Fruit fly (Drosophila melanogaster) whole organism, embryonic: ENCODE results near the gene POLDIP2.

ENCODE experiments used
- Ada2b ChIP-seq: fragments of 200-800 bp; sonication (Bioruptor generic); IDR thresholded peaks from 2 replicates; pipeline ENCODE4 v1.3.6; 2022; ENCODE audit warnings: missing biosample characterization, missing genetic modification characterization
- Adf1 ChIP-seq: fragments of 200-800 bp; sonication (Bioruptor generic); IDR thresholded peaks from 2 replicates; pipeline ENCODE4 v1.3.6; 2022; ENCODE audit warnings: missing biosample characterization, missing genetic modification characterization
- Bgb ChIP-seq: fragments of 200-800 bp; sonication (Bioruptor generic); IDR thresholded peaks from 2 replicates; pipeline ENCODE4 v1.3.6; 2022; ENCODE audit warnings: missing biosample characterization, missing genetic modification characterization; ENCODE audit not compliant: partially characterized antibody
- Blimp-1 ChIP-seq: fragments of 200-800 bp; sonication (Bioruptor generic); optimal IDR thresholded peaks from 3 replicates; lab custom pipeline; 2018; ENCODE audit warnings: missing biosample characterization, missing genetic modification characterization, mild to moderate bottlenecking, moderate library complexity, missing genetic modification reagents
- CG10979 ChIP-seq: fragments of 200-800 bp; sonication (Bioruptor generic); optimal IDR thresholded peaks from 2 replicates; lab custom pipeline; 2018; ENCODE audit warnings: missing biosample characterization, mild to moderate bottlenecking, missing genetic modification characterization, moderate library complexity
- CG11398 ChIP-seq: fragments of 200-800 bp; sonication (Bioruptor generic); optimal IDR thresholded peaks from 2 replicates; lab custom pipeline; 2016; ENCODE audit warnings: missing biosample characterization, missing genetic modification characterization
- CG12744 ChIP-seq: fragments of 200-800 bp; sonication (Bioruptor generic); optimal IDR thresholded peaks from 2 replicates; lab custom pipeline; 2016; ENCODE audit warnings: missing biosample characterization, missing genetic modification characterization
- CG14710 ChIP-seq: fragments of 200-800 bp; sonication (Bioruptor generic); optimal IDR thresholded peaks from 3 replicates; lab custom pipeline; 2019; ENCODE audit warnings: missing biosample characterization, mild to moderate bottlenecking, missing genetic modification characterization, moderate library complexity
- CG15514 ChIP-seq: fragments of 200-800 bp; sonication (Bioruptor generic); optimal IDR thresholded peaks from 3 replicates; lab custom pipeline; 2017; ENCODE audit warnings: missing biosample characterization, missing genetic modification characterization, mild to moderate bottlenecking, moderate library complexity, missing genetic modification reagents
- CG16779 ChIP-seq: fragments of 200-800 bp; sonication (Bioruptor generic); IDR thresholded peaks from 2 replicates; pipeline ENCODE4 v1.3.6; 2022; ENCODE audit warnings: missing biosample characterization, missing genetic modification characterization
- CG17568 ChIP-seq: fragments of 200-800 bp; sonication (Bioruptor generic); optimal IDR thresholded peaks from 2 replicates; lab custom pipeline; 2018; ENCODE audit warnings: missing biosample characterization, mild to moderate bottlenecking, missing genetic modification characterization, moderate library complexity
- CG17912 ChIP-seq: fragments of 200-800 bp; sonication (Bioruptor generic); optimal IDR thresholded peaks from 2 replicates; lab custom pipeline; 2018; ENCODE audit warnings: missing biosample characterization, mild to moderate bottlenecking, missing genetic modification characterization
- CG33213 ChIP-seq: fragments of 200-800 bp; sonication (Bioruptor generic); optimal IDR thresholded peaks from 3 replicates; lab custom pipeline; 2016; ENCODE audit warnings: missing biosample characterization, missing genetic modification characterization
- CG6765 ChIP-seq: fragments of 200-800 bp; sonication (Bioruptor generic); optimal IDR thresholded peaks from 3 replicates; lab custom pipeline; 2017; ENCODE audit warnings: missing biosample characterization, mild to moderate bottlenecking, missing genetic modification characterization
- CG7839 ChIP-seq: fragments of 200-800 bp; sonication (Bioruptor generic); optimal IDR thresholded peaks from 3 replicates; lab custom pipeline; 2018; ENCODE audit warnings: missing biosample characterization, mild to moderate bottlenecking, missing genetic modification characterization, moderate library complexity
- CG9727 ChIP-seq: fragments of 200-800 bp; sonication (Bioruptor generic); optimal IDR thresholded peaks from 3 replicates; lab custom pipeline; 2017; ENCODE audit warnings: missing biosample characterization, mild to moderate bottlenecking, missing genetic modification characterization
- CG9797 ChIP-seq: fragments of 200-800 bp; sonication (Bioruptor generic); optimal IDR thresholded peaks from 3 replicates; lab custom pipeline; 2018; ENCODE audit warnings: missing biosample characterization, mild to moderate bottlenecking, missing genetic modification characterization
- Dek ChIP-seq: fragments of 200-800 bp; sonication (Bioruptor generic); optimal IDR thresholded peaks from 3 replicates; lab custom pipeline; 2019; ENCODE audit warnings: missing biosample characterization, mild to moderate bottlenecking, missing genetic modification characterization, moderate library complexity
- E2f2 ChIP-seq: fragments of 200-800 bp; sonication (Bioruptor generic); IDR thresholded peaks from 2 replicates; pipeline ENCODE4 v1.3.6; 2022; ENCODE audit warnings: missing biosample characterization, missing genetic modification characterization
- HLH4C ChIP-seq: fragments of 200-800 bp; sonication (Bioruptor generic); IDR thresholded peaks from 3 replicates; pipeline ENCODE4 v1.3.6; 2022; ENCODE audit warnings: missing biosample characterization, missing genetic modification characterization; ENCODE audit not compliant: partially characterized antibody
- Lhr ChIP-seq: fragments of 200-800 bp; sonication (Bioruptor generic); optimal IDR thresholded peaks from 3 replicates; lab custom pipeline; 2017; ENCODE audit warnings: mild to moderate bottlenecking, missing biosample characterization, missing genetic modification reagents, missing genetic modification characterization
- Max ChIP-seq: fragments of 200-800 bp; sonication (Bioruptor generic); optimal IDR thresholded peaks from 2 replicates; lab custom pipeline; 2016; ENCODE audit warnings: missing biosample characterization, mild to moderate bottlenecking, missing genetic modification characterization
- Mes4 ChIP-seq: fragments of 200-800 bp; sonication (Bioruptor generic); optimal IDR thresholded peaks from 2 replicates; lab custom pipeline; 2016; ENCODE audit warnings: missing biosample characterization, missing genetic modification characterization
- Myb ChIP-seq: fragments of 200-800 bp; sonication (Bioruptor generic); optimal IDR thresholded peaks from 2 replicates; lab custom pipeline; 2016; ENCODE audit warnings: missing biosample characterization, missing genetic modification characterization
- Rfx ChIP-seq: fragments of 200-800 bp; sonication (Bioruptor generic); IDR thresholded peaks from 2 replicates; pipeline ENCODE4 v1.3.6; 2022; ENCODE audit warnings: missing biosample characterization, missing genetic modification characterization
- Rx ChIP-seq: fragments of 200-800 bp; sonication (Bioruptor generic); IDR thresholded peaks from 2 replicates; pipeline ENCODE4 v1.3.6; 2022; ENCODE audit warnings: missing biosample characterization, missing genetic modification characterization
- Sry-δ ChIP-seq: fragments of 200-800 bp; sonication (Bioruptor generic); optimal IDR thresholded peaks from 2 replicates; lab custom pipeline; 2016; ENCODE audit warnings: missing biosample characterization, missing genetic modification characterization
- ac ChIP-seq: fragments of 200-800 bp; sonication (Bioruptor generic); optimal IDR thresholded peaks from 3 replicates; lab custom pipeline; 2017; ENCODE audit warnings: missing biosample characterization, mild to moderate bottlenecking, missing genetic modification characterization
- al ChIP-seq: fragments of 200-800 bp; sonication (Bioruptor generic); IDR thresholded peaks from 2 replicates; pipeline ENCODE4 v1.3.6; 2022; ENCODE audit warnings: missing biosample characterization, missing genetic modification characterization
- ara ChIP-seq: fragments of 200-800 bp; sonication (Bioruptor generic); IDR thresholded peaks from 2 replicates; pipeline ENCODE4 v1.3.6; 2022; ENCODE audit warnings: missing biosample characterization, missing genetic modification characterization
- crp ChIP-seq, 2 experiments: fragments of 200-800 bp; sonication (Bioruptor generic); optimal IDR thresholded peaks; 2 replicates in 1 of 2; 3 replicates in 1 of 2; lab custom pipeline; 2017; ENCODE audit warnings: missing biosample characterization in 2 of 2, missing genetic modification characterization in 2 of 2, mild to moderate bottlenecking in 1 of 2, moderate library complexity in 1 of 2
- en ChIP-seq: fragments of 200-800 bp; sonication (Bioruptor generic); optimal IDR thresholded peaks from 2 replicates; lab custom pipeline; 2016; ENCODE audit warnings: missing biosample characterization, missing genetic modification characterization
- grn ChIP-seq: fragments of 200-800 bp; sonication (Bioruptor generic); optimal IDR thresholded peaks from 3 replicates; lab custom pipeline; 2017; ENCODE audit warnings: missing biosample characterization, missing genetic modification characterization
- gsb ChIP-seq: fragments of 200-800 bp; sonication (Bioruptor generic); IDR thresholded peaks from 2 replicates; pipeline ENCODE4 v1.3.6; 2022; ENCODE audit warnings: missing biosample characterization, missing genetic modification characterization
- ken ChIP-seq: fragments of 200-800 bp; sonication (Bioruptor generic); IDR thresholded peaks from 3 replicates; pipeline ENCODE4 v1.3.6; 2022; ENCODE audit warnings: missing biosample characterization, missing genetic modification characterization
- klu ChIP-seq: fragments of 200-800 bp; sonication (Bioruptor generic); IDR thresholded peaks from 2 replicates; pipeline ENCODE4 v1.3.6; 2022; ENCODE audit warnings: missing biosample characterization, missing genetic modification characterization
- kni ChIP-seq: fragments of 200-800 bp; sonication (Bioruptor generic); optimal IDR thresholded peaks from 3 replicates; lab custom pipeline; 2017; ENCODE audit warnings: mild to moderate bottlenecking, missing biosample characterization, missing genetic modification reagents, missing genetic modification characterization
- lab ChIP-seq: fragments of 200-800 bp; sonication (Bioruptor generic); optimal IDR thresholded peaks from 3 replicates; lab custom pipeline; 2017; ENCODE audit warnings: missing biosample characterization, missing genetic modification characterization, mild to moderate bottlenecking, moderate library complexity, missing genetic modification reagents
- lov ChIP-seq, 2 experiments: fragments of 200-800 bp in 1 of 2; fragments of >200 bp in 1 of 2; sonication (Bioruptor generic) in 1 of 2; IDR thresholded peaks in 1 of 2; optimal IDR thresholded peaks in 1 of 2; 2 replicates in 1 of 2; 3 replicates in 1 of 2; pipeline versions ENCODE4 v1.3.6 to Lab custom; 2017 to 2022; ENCODE audit warnings: missing biosample characterization in 1 of 2, missing genetic modification characterization in 1 of 2
- luna ChIP-seq: fragments of 200-800 bp; sonication (Bioruptor generic); optimal IDR thresholded peaks from 2 replicates; lab custom pipeline; 2016; ENCODE audit warnings: missing biosample characterization, missing genetic modification characterization
- nmo ChIP-seq: fragments of 200-800 bp; sonication (Bioruptor generic); optimal IDR thresholded peaks from 2 replicates; lab custom pipeline; 2018; ENCODE audit warnings: missing biosample characterization, mild to moderate bottlenecking, missing genetic modification characterization, moderate library complexity
- nom ChIP-seq: fragments of 200-800 bp; sonication (Bioruptor generic); optimal IDR thresholded peaks from 2 replicates; lab custom pipeline; 2017; ENCODE audit warnings: missing biosample characterization, missing genetic modification characterization, mild to moderate bottlenecking, moderate library complexity, missing genetic modification reagents
- oc ChIP-seq: fragments of 200-800 bp; sonication (Bioruptor generic); optimal IDR thresholded peaks from 2 replicates; lab custom pipeline; 2018; ENCODE audit warnings: missing biosample characterization, mild to moderate bottlenecking, missing genetic modification characterization, moderate library complexity
- onecut ChIP-seq: fragments of 200-800 bp; sonication (Bioruptor generic); IDR thresholded peaks from 2 replicates; pipeline ENCODE4 v1.3.6; 2022; ENCODE audit warnings: missing biosample characterization, missing genetic modification characterization
- pzg ChIP-seq: fragments of 200-800 bp; sonication (Bioruptor generic); optimal IDR thresholded peaks from 3 replicates; lab custom pipeline; 2018; ENCODE audit warnings: missing biosample characterization, mild to moderate bottlenecking, missing genetic modification characterization, moderate library complexity
- sim ChIP-seq: fragments of 200-800 bp; sonication (Bioruptor generic); IDR thresholded peaks from 2 replicates; pipeline ENCODE4 v1.3.6; 2022; ENCODE audit warnings: missing biosample characterization, missing genetic modification characterization
- tx ChIP-seq: fragments of 200-800 bp; sonication (Bioruptor generic); optimal IDR thresholded peaks from 2 replicates; lab custom pipeline; 2016; ENCODE audit warnings: missing biosample characterization, missing genetic modification characterization
- vfl ChIP-seq: fragments of 200-800 bp; sonication (Bioruptor generic); optimal IDR thresholded peaks from 2 replicates; lab custom pipeline; 2016; ENCODE audit warnings: missing biosample characterization, missing genetic modification characterization
- wor ChIP-seq: fragments of 200-800 bp; sonication (Bioruptor generic); IDR thresholded peaks from 2 replicates; pipeline ENCODE4 v1.3.6; 2022; ENCODE audit warnings: missing biosample characterization, missing genetic modification characterization
- yki ChIP-seq: fragments of >200 bp; optimal IDR thresholded peaks from 3 replicates; lab custom pipeline; 2018
- zen2 ChIP-seq: fragments of 200-800 bp; sonication (Bioruptor generic); IDR thresholded peaks from 3 replicates; pipeline ENCODE4 v1.3.6; 2022; ENCODE audit warnings: missing biosample characterization, missing genetic modification characterization; ENCODE audit not compliant: partially characterized antibody

The POLDIP2 gene

dm6 chr3R:5516582-5517001, 49.0 kb downstream of the POLDIP2 start (continued):
- no peak for TF ChIP-seq CG17912 (GFP tag; lab: Kevin White, UChicago)
- no peak for TF ChIP-seq klu (GFP tag; lab: Robert Waterston, UW)
- TF ChIP-seq Mes4 (GFP tag; lab: Kevin White, UChicago): no peak
- no peak for TF ChIP-seq gsb (GFP tag; lab: Robert Waterston, UW)
- no peak for TF ChIP-seq CG6765 (GFP tag; lab: Kevin White, UChicago)
- peak; percentile 81 for TF ChIP-seq Lhr (GFP tag; lab: Kevin White, UChicago)
- no peak for TF ChIP-seq CG16779 (GFP tag; lab: Robert Waterston, UW)
- no peak for TF ChIP-seq vfl (GFP tag; lab: Kevin White, UChicago)
- peak; percentile 34 for TF ChIP-seq Sry-δ (GFP tag; lab: Kevin White, UChicago)
- TF ChIP-seq kni (GFP tag; lab: Kevin White, UChicago): no peak
- no peak for TF ChIP-seq CG10979 (tag; lab: Kevin White, UChicago)
- no peak for TF ChIP-seq HLH4C (GFP tag; lab: Robert Waterston, UW)
- no peak for TF ChIP-seq CG15514 (GFP tag; lab: Kevin White, UChicago)
- no peak for TF ChIP-seq zen2 (GFP tag; lab: Robert Waterston, UW)
- TF ChIP-seq en (GFP tag; lab: Kevin White, UChicago): no peak
- TF ChIP-seq crp (GFP tag; optimal IDR thresholded peaks at IDR 0.05; lab: Kevin White, UChicago): peak; percentile 32 to 85
- TF ChIP-seq luna (GFP tag; lab: Kevin White, UChicago): no peak
- TF ChIP-seq Rfx (GFP tag; lab: Robert Waterston, UW): no peak
- TF ChIP-seq Blimp-1 (GFP tag; lab: Kevin White, UChicago): no peak
- TF ChIP-seq al (GFP tag; lab: Robert Waterston, UW): no peak
- TF ChIP-seq CG7839 (tag; lab: Kevin White, UChicago): no peak
- TF ChIP-seq CG9727 (GFP tag; lab: Kevin White, UChicago): no peak
- no peak for TF ChIP-seq wor
- no peak for TF ChIP-seq Rx
- no peak for TF ChIP-seq CG17568 (GFP tag; lab: Kevin White, UChicago)
- peak; percentile 84 for TF ChIP-seq E2f2 (GFP tag; lab: Robert Waterston, UW)
- no peak for TF ChIP-seq Ada2b (GFP tag; lab: Robert Waterston, UW)
- TF ChIP-seq oc (tag; lab: Kevin White, UChicago): no peak
- peak; percentile 34 for TF ChIP-seq grn (GFP tag; lab: Kevin White, UChicago)
- TF ChIP-seq pzg (GFP tag; lab: Kevin White, UChicago): peak; percentile 41
- TF ChIP-seq CG12744 (GFP tag; lab: Kevin White, UChicago): no peak
- TF ChIP-seq CG14710 (tag; lab: Kevin White, UChicago): peak; percentile 42
- TF ChIP-seq ac (GFP tag; lab: Kevin White, UChicago): no peak
- TF ChIP-seq onecut (GFP tag; lab: Robert Waterston, UW): no peak
- TF ChIP-seq sim (GFP tag; lab: Robert Waterston, UW): no peak
- TF ChIP-seq ken (GFP tag; lab: Robert Waterston, UW): no peak
- TF ChIP-seq Bgb (GFP tag; lab: Robert Waterston, UW): no peak
- peak; percentile 84 for TF ChIP-seq CG9797 (GFP tag; lab: Kevin White, UChicago)
- no peak for TF ChIP-seq CG11398 (GFP tag; lab: Kevin White, UChicago)
- no peak for TF ChIP-seq yki (lab: Kevin White, UChicago)
- TF ChIP-seq lab (GFP tag; lab: Kevin White, UChicago): no peak
- peak; percentile 85 for TF ChIP-seq Myb (GFP tag; lab: Kevin White, UChicago)
- no peak for TF ChIP-seq ara (GFP tag; lab: Robert Waterston, UW)
- no peak for TF ChIP-seq Max
- no peak for TF ChIP-seq Adf1 (GFP tag; lab: Robert Waterston, UW)
- peak; percentile 7 for TF ChIP-seq CG33213 (GFP tag; lab: Kevin White, UChicago)
- TF ChIP-seq Dek (tag; lab: Kevin White, UChicago): no peak
- TF ChIP-seq lov (optimal IDR thresholded peaks at IDR 0.05; lab: Kevin White, UChicago): no peak
- TF ChIP-seq lov (GFP tag; IDR thresholded peaks at IDR 0.05; lab: Robert Waterston, UW): no peak
- TF ChIP-seq tx (GFP tag; lab: Kevin White, UChicago): no peak
- TF ChIP-seq nmo (GFP tag; lab: Kevin White, UChicago): peak; percentile 13
- TF ChIP-seq nom (GFP tag; lab: Kevin White, UChicago): no peak
